Fruit fly (Drosophila melanogaster) whole organism, adult: Measurements from ENCODE around the gene CG6294.

Source experiments
- CG11617 ChIP-seq: fragments of 200-800 bp; sonication (Bioruptor generic); optimal IDR thresholded peaks from 2 replicates; lab custom pipeline; 2017; ENCODE audit warnings: mild to moderate bottlenecking, missing biosample characterization, missing genetic modification reagents, missing genetic modification characterization
- CG12768 ChIP-seq: fragments of 200-800 bp; sonication (Bioruptor generic); optimal IDR thresholded peaks from 2 replicates; lab custom pipeline; 2017; ENCODE audit warnings: missing biosample characterization, missing genetic modification characterization, mild to moderate bottlenecking, moderate library complexity, missing genetic modification reagents
- CG14711 ChIP-seq: fragments of 200-800 bp; sonication (Bioruptor generic); optimal IDR thresholded peaks from 2 replicates; lab custom pipeline; 2018; ENCODE audit warnings: missing biosample characterization, mild to moderate bottlenecking, missing genetic modification characterization, moderate library complexity
- CG1620 ChIP-seq: fragments of 200-800 bp; sonication (Bioruptor generic); optimal IDR thresholded peaks from 2 replicates; lab custom pipeline; 2016; ENCODE audit warnings: missing biosample characterization, missing genetic modification characterization
- CG33017 ChIP-seq: fragments of 200-800 bp; sonication (Bioruptor generic); optimal IDR thresholded peaks from 2 replicates; lab custom pipeline; 2018; ENCODE audit warnings: missing biosample characterization, mild to moderate bottlenecking, missing genetic modification characterization, moderate library complexity
- CG5204 ChIP-seq: fragments of 200-800 bp; sonication (Bioruptor generic); optimal IDR thresholded peaks from 2 replicates; lab custom pipeline; 2016; ENCODE audit warnings: missing biosample characterization, missing genetic modification characterization
- CG7045 ChIP-seq: fragments of 200-800 bp; sonication (Bioruptor generic); optimal IDR thresholded peaks from 2 replicates; lab custom pipeline; 2017; ENCODE audit warnings: missing biosample characterization, mild to moderate bottlenecking, missing genetic modification characterization
- CG7101 ChIP-seq: fragments of 200-800 bp; sonication (Bioruptor generic); optimal IDR thresholded peaks from 2 replicates; lab custom pipeline; 2018; ENCODE audit warnings: missing biosample characterization, mild to moderate bottlenecking, missing genetic modification characterization, moderate library complexity
- Clk ChIP-seq: fragments of 200-800 bp; sonication (Bioruptor generic); optimal IDR thresholded peaks from 2 replicates; lab custom pipeline; 2017; ENCODE audit warnings: missing biosample characterization, missing genetic modification characterization
- Crg-1 ChIP-seq: fragments of 200-800 bp; sonication (Bioruptor generic); optimal IDR thresholded peaks from 2 replicates; lab custom pipeline; 2016; ENCODE audit warnings: missing biosample characterization, missing genetic modification characterization
- Hr96 ChIP-seq: fragments of 200-800 bp; sonication (Bioruptor generic); optimal IDR thresholded peaks from 2 replicates; lab custom pipeline; 2016; ENCODE audit warnings: missing biosample characterization, missing genetic modification characterization
- Mnt ChIP-seq: fragments of 200-800 bp; sonication (Bioruptor generic); optimal IDR thresholded peaks from 2 replicates; lab custom pipeline; 2016; ENCODE audit warnings: missing biosample characterization, mild to moderate bottlenecking, missing genetic modification characterization
- bab1 ChIP-seq: fragments of 200-800 bp; sonication (Bioruptor generic); optimal IDR thresholded peaks from 3 replicates; lab custom pipeline; 2019; ENCODE audit warnings: missing biosample characterization, mild to moderate bottlenecking, missing genetic modification characterization, moderate library complexity
- cic ChIP-seq: fragments of 200-800 bp; sonication (Bioruptor generic); optimal IDR thresholded peaks from 2 replicates; lab custom pipeline; 2017; ENCODE audit warnings: missing biosample characterization, mild to moderate bottlenecking, missing genetic modification characterization, moderate library complexity
- cnc ChIP-seq, 2 experiments: fragments of >200 bp; optimal IDR thresholded peaks; 2 replicates each; lab custom pipeline; 2017
- kay ChIP-seq: fragments of 200-800 bp; sonication (Bioruptor generic); peaks from one replicate; lab custom pipeline; 2016; ENCODE audit warnings: missing biosample characterization, missing genetic modification characterization, borderline replicate concordance
- ovo ChIP-seq: fragments of 200-800 bp; sonication (Bioruptor generic); optimal IDR thresholded peaks from 2 replicates; lab custom pipeline; 2016; ENCODE audit warnings: missing biosample characterization, missing genetic modification characterization
- pad ChIP-seq: fragments of 200-800 bp; sonication (Bioruptor generic); optimal IDR thresholded peaks from 3 replicates; lab custom pipeline; 2017; ENCODE audit warnings: missing biosample characterization, missing genetic modification characterization, mild to moderate bottlenecking, moderate library complexity, missing genetic modification reagents
- tj ChIP-seq: fragments of 200-800 bp; sonication (Bioruptor generic); optimal IDR thresholded peaks from 3 replicates; lab custom pipeline; 2017; ENCODE audit warnings: missing biosample characterization, mild to moderate bottlenecking, missing genetic modification characterization, moderate library complexity
- toe ChIP-seq: fragments of 200-800 bp; sonication (Bioruptor generic); optimal IDR thresholded peaks from 2 replicates; lab custom pipeline; 2016; ENCODE audit warnings: missing biosample characterization, missing genetic modification characterization

CG6294 gene

DNA sequence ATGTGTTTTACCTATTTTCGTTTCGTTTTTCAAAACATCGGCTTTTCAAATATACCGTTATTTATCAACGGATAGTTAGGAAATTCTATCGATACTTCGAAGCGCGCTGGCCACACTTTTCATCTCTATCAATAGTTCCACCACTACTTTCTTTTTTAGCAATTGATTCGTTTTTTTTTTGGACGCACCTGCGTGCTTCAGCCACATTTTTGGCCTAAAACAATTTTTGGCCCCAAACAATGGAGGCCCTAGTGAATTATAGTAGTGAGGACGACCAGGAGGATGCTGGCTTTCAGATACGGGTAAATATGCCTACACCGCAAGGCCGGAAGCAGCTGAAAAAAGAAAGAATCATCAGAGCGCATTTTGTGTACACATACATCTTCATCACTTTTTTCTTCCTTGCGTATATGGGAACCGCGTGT lies 19.7 kb downstream of the CG6294 start, which contains the start of gene CG6340:
TSS of gene CG6340 (plus strand) at position 139 of the 425 bp plus-strand sequence.
- TF ChIP-seq CG1620 (GFP tag; lab: Kevin White, UChicago), result no peak
- peak; percentile 12 for TF ChIP-seq bab1
- TF ChIP-seq tj (GFP tag; lab: Kevin White, UChicago), result peak; percentile 6
- no peak for TF ChIP-seq toe (GFP tag; lab: Kevin White, UChicago)
- no peak for TF ChIP-seq CG14711 (tag; lab: Kevin White, UChicago)
- no peak for TF ChIP-seq CG7045 (GFP tag; lab: Kevin White, UChicago)
- TF ChIP-seq ovo (GFP tag; lab: Kevin White, UChicago), result no peak
- no peak for TF ChIP-seq CG33017 (tag; lab: Kevin White, UChicago)
- TF ChIP-seq Crg-1 (GFP tag; lab: Kevin White, UChicago), result no peak
- TF ChIP-seq CG5204, result no peak
- no peak for TF ChIP-seq CG12768 (GFP tag; lab: Kevin White, UChicago)
- TF ChIP-seq Mnt (GFP tag; lab: Kevin White, UChicago), result peak; percentile 44

DNA sequence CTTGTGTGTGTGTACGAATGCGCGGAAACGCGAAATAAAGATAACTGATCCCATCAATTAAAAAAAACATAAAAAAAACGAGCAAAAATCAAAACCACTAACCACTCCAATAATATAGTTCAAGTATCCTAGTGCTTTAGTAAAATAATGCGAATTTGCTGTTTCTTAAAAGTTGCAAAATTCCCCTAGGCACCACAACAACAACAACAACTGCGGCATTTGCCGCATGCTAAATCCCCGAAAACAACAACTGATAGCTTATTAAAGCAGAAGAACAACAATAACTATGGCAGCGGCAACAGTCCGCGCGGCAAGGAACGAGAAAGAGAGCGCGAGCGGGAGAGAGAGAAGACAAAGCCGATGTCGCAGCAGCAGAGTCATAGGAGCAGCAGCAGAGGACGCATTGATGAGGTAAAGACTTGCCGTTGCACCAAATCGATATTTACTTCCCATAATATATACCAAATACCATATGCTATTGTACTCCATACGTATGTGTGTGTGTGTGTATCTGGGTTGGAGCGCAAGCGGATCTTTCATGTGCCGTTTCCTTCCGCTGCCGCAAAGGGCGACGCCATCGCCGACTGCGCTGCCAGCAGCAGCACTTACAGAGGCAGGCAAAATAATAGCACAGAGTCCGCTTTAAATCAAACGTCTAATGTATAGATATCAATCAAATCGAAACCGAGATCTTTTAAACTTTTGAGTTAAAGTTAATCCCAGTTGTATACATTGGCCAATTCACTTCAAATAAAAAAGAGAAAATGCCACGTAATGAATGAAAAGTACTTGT lies 20.7 kb downstream of the CG6294 start:
- no peak for TF ChIP-seq CG33017 (tag; lab: Kevin White, UChicago)
- TF ChIP-seq tj (GFP tag; lab: Kevin White, UChicago), result no peak
- TF ChIP-seq CG12768 (GFP tag; lab: Kevin White, UChicago), result no peak
- no peak for TF ChIP-seq CG14711 (tag; lab: Kevin White, UChicago)
- no peak for TF ChIP-seq pad (GFP tag; lab: Kevin White, UChicago)
- TF ChIP-seq CG1620 (GFP tag; lab: Kevin White, UChicago), result no peak
- no peak for TF ChIP-seq Mnt (GFP tag; lab: Kevin White, UChicago)
- no peak for TF ChIP-seq CG7045 (GFP tag; lab: Kevin White, UChicago)
- TF ChIP-seq cnc (optimal IDR thresholded peaks at IDR 0.05; lab: Kevin White, UChicago), result no peak
- TF ChIP-seq cic, result no peak

DNA sequence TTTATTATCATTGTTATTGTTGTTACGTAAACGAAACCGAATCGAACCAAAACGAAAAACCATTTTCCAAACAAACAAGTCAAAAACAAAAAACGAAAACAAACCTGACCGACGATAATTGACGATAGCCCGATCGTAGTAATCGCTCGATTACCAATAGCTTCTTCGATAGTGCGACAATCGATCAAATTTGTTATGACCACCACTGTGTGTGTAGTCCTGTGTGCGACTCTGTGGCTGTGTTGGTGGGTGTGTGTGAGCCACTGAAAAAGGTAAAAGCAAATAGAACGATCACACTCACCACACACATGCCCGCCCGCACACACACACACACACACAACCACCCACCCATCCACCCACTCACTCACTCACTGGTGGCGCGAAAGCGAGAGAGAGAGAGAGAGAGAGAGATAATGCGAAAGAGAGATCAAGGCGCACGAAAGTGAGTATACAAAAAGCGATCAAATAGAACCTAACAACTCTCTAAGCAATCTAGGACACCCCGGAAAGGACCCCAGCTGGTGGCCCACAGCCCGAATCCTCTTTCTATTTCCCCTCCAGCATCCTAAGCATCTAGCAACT lies 22.0 kb downstream of the CG6294 start:
- no peak for TF ChIP-seq CG12768 (GFP tag; lab: Kevin White, UChicago)
- TF ChIP-seq Hr96 (GFP tag; lab: Kevin White, UChicago), result no peak
- no peak for TF ChIP-seq cic
- TF ChIP-seq cnc (optimal IDR thresholded peaks at IDR 0.05; lab: Kevin White, UChicago), result no peak
- no peak for TF ChIP-seq Crg-1 (GFP tag; lab: Kevin White, UChicago)
- no peak for TF ChIP-seq kay
- TF ChIP-seq CG1620 (GFP tag; lab: Kevin White, UChicago), result no peak
- TF ChIP-seq CG7045 (GFP tag; lab: Kevin White, UChicago), result no peak

- no peak for TF ChIP-seq Hr96 (GFP tag; lab: Kevin White, UChicago)
- TF ChIP-seq CG33017 (tag; lab: Kevin White, UChicago), result no peak
- peak; percentile 39 for TF ChIP-seq bab1
- peak; percentile 15 for TF ChIP-seq CG14711 (tag; lab: Kevin White, UChicago)
- TF ChIP-seq kay, result peak; percentile 57
- TF ChIP-seq CG7101 (tag; lab: Kevin White, UChicago), result no peak
- TF ChIP-seq pad (GFP tag; lab: Kevin White, UChicago), result no peak
- TF ChIP-seq Mnt (GFP tag; lab: Kevin White, UChicago), result no peak
- TF ChIP-seq cnc (optimal IDR thresholded peaks at IDR 0.05; lab: Kevin White, UChicago), result no peak
- TF ChIP-seq CG5204, result no peak
- no peak for TF ChIP-seq cic
- no peak for TF ChIP-seq CG12768 (GFP tag; lab: Kevin White, UChicago)
- no peak for TF ChIP-seq Clk (GFP tag; lab: Kevin White, UChicago)
- no peak for TF ChIP-seq CG11617
- no peak for TF ChIP-seq CG1620 (GFP tag; lab: Kevin White, UChicago)
These were observed 24.2 kb downstream of the CG6294 start, which contains the start of gene Gmap for dm6 chrX:15486682-15487081. Gmap (plus strand) TSS chrX:15486922.

- TF ChIP-seq kay, result no peak
- no peak for TF ChIP-seq CG7045 (GFP tag; lab: Kevin White, UChicago)
- no peak for TF ChIP-seq CG14711 (tag; lab: Kevin White, UChicago)
- TF ChIP-seq bab1, result no peak
- TF ChIP-seq Hr96 (GFP tag; lab: Kevin White, UChicago), result no peak
- TF ChIP-seq toe (GFP tag; lab: Kevin White, UChicago), result no peak
These were observed 28.0 kb downstream of the CG6294 start for dm6 chrX:15490519-15490918.

- TF ChIP-seq Crg-1 (GFP tag; lab: Kevin White, UChicago), result no peak
- no peak for TF ChIP-seq toe (GFP tag; lab: Kevin White, UChicago)
- TF ChIP-seq Mnt (GFP tag; lab: Kevin White, UChicago), result no peak
- no peak for TF ChIP-seq CG5204
- TF ChIP-seq bab1, result no peak
- no peak for TF ChIP-seq CG7101 (tag; lab: Kevin White, UChicago)
- no peak for TF ChIP-seq CG11617
- TF ChIP-seq CG1620 (GFP tag; lab: Kevin White, UChicago), result no peak
- no peak for TF ChIP-seq Clk (GFP tag; lab: Kevin White, UChicago)
- TF ChIP-seq CG7045 (GFP tag; lab: Kevin White, UChicago), result no peak
- no peak for TF ChIP-seq cic
- TF ChIP-seq ovo (GFP tag; lab: Kevin White, UChicago), result no peak
- TF ChIP-seq CG33017 (tag; lab: Kevin White, UChicago), result no peak
- no peak for TF ChIP-seq CG12768 (GFP tag; lab: Kevin White, UChicago)
- no peak for TF ChIP-seq CG14711 (tag; lab: Kevin White, UChicago)
- TF ChIP-seq cnc (optimal IDR thresholded peaks at IDR 0.05; lab: Kevin White, UChicago), result no peak
- no peak for TF ChIP-seq Hr96 (GFP tag; lab: Kevin White, UChicago)
These were observed 33.3 kb downstream of the CG6294 start for dm6 chrX:15495600-15496379.
